Worm (Caenorhabditis elegans) whole organism, L2 larva: ENCODE data around the gene C50F4.8.

Source experiments
- alr-1 ChIP-seq: fragments of 150-350 bp; optimal IDR thresholded peaks from 2 replicates; lab custom pipeline; 2014; ENCODE audit warnings: missing biosample characterization, missing genetic modification characterization
- aly-2 ChIP-seq: fragments of 150-350 bp; optimal IDR thresholded peaks from 2 replicates; lab custom pipeline; 2014; ENCODE audit warnings: missing biosample characterization, missing genetic modification characterization
- ceh-82 ChIP-seq: fragments of 150-350 bp; optimal IDR thresholded peaks from 2 replicates; lab custom pipeline; 2014; ENCODE audit warnings: missing biosample characterization, missing genetic modification characterization
- sma-3 ChIP-seq: sonication (generic microtip); optimal IDR thresholded peaks from 2 replicates; lab custom pipeline; 2016; ENCODE audit warnings: missing genetic modification reagents, missing genetic modification characterization, missing compliant biosample characterization

DNA sequence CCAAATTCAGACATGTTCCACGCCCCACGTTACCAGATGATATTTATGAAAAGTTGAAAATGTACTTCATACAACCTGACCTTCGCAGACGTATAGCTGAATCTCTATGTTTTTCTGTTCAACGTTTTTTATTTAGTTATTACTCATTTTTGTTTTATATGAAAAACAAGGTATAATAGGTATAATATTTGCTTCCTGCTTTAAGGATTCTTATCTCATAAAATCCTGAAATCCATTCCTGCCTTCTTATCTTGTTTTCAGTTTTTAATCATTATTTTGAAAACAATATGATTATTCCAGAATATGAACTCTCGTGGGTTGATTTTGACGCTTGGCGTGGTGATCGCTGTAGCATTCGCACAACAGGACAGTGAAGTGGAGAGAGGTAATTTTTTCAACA lies 47.0 kb downstream of the C50F4.8 start, which contains the start of gene flp-6:
- TF ChIP-seq aly-2 (tag; lab: Kevin White, UChicago), result no peak
- no peak for TF ChIP-seq alr-1 (tag; lab: Kevin White, UChicago)
- no peak for TF ChIP-seq sma-3 (GFP tag; lab: Kevin White, UChicago)
- no peak for TF ChIP-seq ceh-82
